Fruit fly (Drosophila melanogaster): Measurements from ENCODE around the gene CG16704.
A peak's percentile ranks its signal among the peaks of the same experiment; 100 is the strongest.

Gene CG16704

DNA sequence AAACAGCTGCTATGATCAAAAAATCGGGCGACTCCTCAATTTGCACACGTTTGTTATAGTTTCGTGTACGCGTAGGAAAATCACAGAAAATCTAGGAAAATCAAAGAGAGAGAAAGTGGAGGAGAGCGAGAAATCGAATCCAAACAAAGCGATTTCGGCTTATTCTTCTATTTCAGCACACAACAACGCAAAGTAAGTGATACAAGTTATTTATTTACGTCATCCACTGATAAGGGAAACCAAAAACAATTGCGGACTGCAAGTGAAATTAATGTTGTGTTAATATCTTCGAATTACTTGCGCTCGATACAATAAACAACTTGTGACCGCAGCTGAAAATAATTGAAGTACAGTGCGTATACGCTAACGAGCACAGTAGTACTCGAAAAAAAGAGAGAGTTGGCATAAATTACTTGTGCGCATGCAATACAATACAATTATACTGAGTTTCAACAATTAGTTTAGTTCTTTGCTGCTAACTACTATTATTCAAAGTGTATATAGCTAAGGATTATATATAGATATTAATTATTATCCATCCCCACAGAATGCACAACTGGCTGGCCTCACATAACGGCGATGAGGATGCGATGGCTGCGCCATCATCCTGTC, 21.3 kb upstream of the CG16704 start:
- TF ChIP-seq fru (GFP tag; optimal IDR thresholded peaks at IDR 0.05), result no peak
- no peak for TF ChIP-seq dmrt93B (GFP tag; optimal IDR thresholded peaks at IDR 0.05)
- no peak for TF ChIP-seq h (GFP tag; optimal IDR thresholded peaks at IDR 0.05)
- no peak for TF ChIP-seq lola (GFP tag; optimal IDR thresholded peaks at IDR 0.05)
- no peak for TF ChIP-seq GATAd (GFP tag; optimal IDR thresholded peaks at IDR 0.05)
- no peak for TF ChIP-seq HLH106 (tag; optimal IDR thresholded peaks at IDR 0.05)
- TF ChIP-seq Abd-B (GFP tag; optimal IDR thresholded peaks at IDR 0.05), result no peak
- TF ChIP-seq CG32264 (GFP tag; optimal IDR thresholded peaks at IDR 0.05), result no peak
- TF ChIP-seq dl (GFP tag; optimal IDR thresholded peaks at IDR 0.05; ENCODE audit: insufficient read depth in 1 of 2, partially characterized antibody in 2 of 2), result no peak
- TF ChIP-seq OdsH (GFP tag; optimal IDR thresholded peaks at IDR 0.05), result no peak

DNA sequence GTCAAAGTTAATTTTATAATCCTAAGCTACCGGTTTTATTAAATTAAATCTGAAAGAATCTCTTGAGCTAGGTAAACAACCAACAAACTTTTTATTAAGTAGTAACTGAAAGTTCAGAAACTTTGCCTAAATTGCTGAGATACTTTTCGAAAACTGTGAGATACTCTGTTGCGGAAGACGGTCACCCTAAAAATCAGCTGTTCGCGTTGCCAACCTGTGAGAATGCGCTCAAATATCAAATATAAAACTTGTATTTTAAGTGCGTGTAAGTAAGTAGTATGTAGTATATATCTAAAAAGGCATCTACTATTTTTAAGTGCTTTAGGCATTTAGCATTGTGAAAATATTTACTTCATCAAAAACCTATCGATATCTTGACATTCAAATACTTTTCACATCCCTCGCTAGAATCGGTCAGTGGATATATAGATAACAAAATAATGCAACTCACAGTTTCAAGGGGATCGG, 20.6 kb upstream of the CG16704 start, which contains the start of the genes CG31955 and CG2818:
CG31955 (minus strand) TSS at position 157 of the 468 bp plus-strand sequence.
CG2818 (plus strand) TSS at position 412 of the 468 bp plus-strand sequence.
- TF ChIP-seq ey (GFP tag; optimal IDR thresholded peaks at IDR 0.05), result peak; percentile 38
- no peak for TF ChIP-seq br (GFP tag; optimal IDR thresholded peaks at IDR 0.05)
- TF ChIP-seq dl (GFP tag; optimal IDR thresholded peaks at IDR 0.05; ENCODE audit: insufficient read depth in 1 of 2, partially characterized antibody in 2 of 2), result no peak
- TF ChIP-seq Hr78 (GFP tag; optimal IDR thresholded peaks at IDR 0.05), result no peak
- no peak for TF ChIP-seq Hr83 (GFP tag; optimal IDR thresholded peaks at IDR 0.05; ENCODE audit: poor library complexity, severe bottlenecking)
- peak; percentile 17 for TF ChIP-seq HLH106 (tag; optimal IDR thresholded peaks at IDR 0.05)
- no peak for TF ChIP-seq usp (GFP tag; optimal IDR thresholded peaks at IDR 0.05)
- peak; percentile 47 for TF ChIP-seq h (GFP tag; optimal IDR thresholded peaks at IDR 0.05)
- peak; percentile 28 to 32 for TF ChIP-seq foxo (GFP tag; optimal IDR thresholded peaks at IDR 0.05)
- TF ChIP-seq woc (GFP tag; optimal IDR thresholded peaks at IDR 0.05), result peak; percentile 34
- TF ChIP-seq brk (GFP tag; optimal IDR thresholded peaks at IDR 0.05), result no peak
- peak; percentile 6 for TF ChIP-seq fru (GFP tag; optimal IDR thresholded peaks at IDR 0.05)
- TF ChIP-seq Myc (optimal IDR thresholded peaks at IDR 0.05), result peak; percentile 55
- no peak for TF ChIP-seq dmrt93B (GFP tag; optimal IDR thresholded peaks at IDR 0.05)
- no peak for TF ChIP-seq Vsx2 (GFP tag; optimal IDR thresholded peaks at IDR 0.05; ENCODE audit: partially characterized antibody)
- peak; percentile 3 for TF ChIP-seq psq (GFP tag; optimal IDR thresholded peaks at IDR 0.05)
- TF ChIP-seq CrebA (GFP tag; optimal IDR thresholded peaks at IDR 0.05; ENCODE audit: borderline replicate concordance), result no peak
- no peak for TF ChIP-seq dsf (GFP tag; optimal IDR thresholded peaks at IDR 0.05; ENCODE audit: borderline replicate concordance)
- peak; percentile 1 for TF ChIP-seq GATAd (GFP tag; optimal IDR thresholded peaks at IDR 0.05)
- TF ChIP-seq sage (GFP tag; optimal IDR thresholded peaks at IDR 0.05), result no peak
- TF ChIP-seq OdsH (GFP tag; optimal IDR thresholded peaks at IDR 0.05), result peak; percentile 18
- no peak for TF ChIP-seq CG32264 (GFP tag; optimal IDR thresholded peaks at IDR 0.05)
- no peak for TF ChIP-seq lola (GFP tag; optimal IDR thresholded peaks at IDR 0.05)
- no peak for TF ChIP-seq sv (GFP tag; optimal IDR thresholded peaks at IDR 0.05)
- TF ChIP-seq Jra (GFP tag; optimal IDR thresholded peaks at IDR 0.05), result peak; percentile 47
- no peak for TF ChIP-seq jim (GFP tag; optimal IDR thresholded peaks at IDR 0.05)
- TF ChIP-seq rgr (GFP tag; optimal IDR thresholded peaks at IDR 0.05), result peak; percentile 47
- TF ChIP-seq Rel (GFP tag; optimal IDR thresholded peaks at IDR 0.05), result no peak
- peak; percentile 9 for TF ChIP-seq Rel (tag; optimal IDR thresholded peaks at IDR 0.05)

DNA sequence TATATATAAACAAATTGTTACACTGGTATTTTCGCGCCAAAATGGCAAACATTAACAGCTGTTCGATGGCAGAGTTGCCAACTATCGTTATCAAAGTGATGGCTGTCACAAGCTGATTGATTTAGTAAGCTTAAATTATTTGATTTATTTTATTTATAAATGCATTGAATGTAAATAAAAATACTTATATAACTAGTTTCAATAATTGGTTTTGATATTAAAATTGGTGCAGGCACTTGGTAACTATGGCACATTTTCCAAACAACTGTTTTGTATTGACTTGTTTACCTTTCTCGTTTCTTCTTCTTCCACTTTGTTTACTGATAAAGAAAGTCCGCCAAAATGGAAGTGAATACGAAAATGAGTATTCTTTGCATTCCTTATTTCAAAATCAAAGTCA, 19.3 kb upstream of the CG16704 start, which contains the start of gene cutlet:
cutlet (minus strand) TSS at position 84 of the 400 bp plus-strand sequence.
- TF ChIP-seq dmrt93B (GFP tag; optimal IDR thresholded peaks at IDR 0.05) (no peak), dsf (GFP tag; optimal IDR thresholded peaks at IDR 0.05; ENCODE audit: borderline replicate concordance) (no peak), foxo (GFP tag; optimal IDR thresholded peaks at IDR 0.05) (peak in 1 of 2 experiments; percentile 16), Dif (GFP tag; optimal IDR thresholded peaks at IDR 0.05; ENCODE audit: partially characterized antibody) (peak; percentile 41), rgr (GFP tag; optimal IDR thresholded peaks at IDR 0.05) (peak; percentile 29), HLH106 (tag; optimal IDR thresholded peaks at IDR 0.05) (peak; percentile 28), h (GFP tag; optimal IDR thresholded peaks at IDR 0.05) (peak; percentile 10)

DNA sequence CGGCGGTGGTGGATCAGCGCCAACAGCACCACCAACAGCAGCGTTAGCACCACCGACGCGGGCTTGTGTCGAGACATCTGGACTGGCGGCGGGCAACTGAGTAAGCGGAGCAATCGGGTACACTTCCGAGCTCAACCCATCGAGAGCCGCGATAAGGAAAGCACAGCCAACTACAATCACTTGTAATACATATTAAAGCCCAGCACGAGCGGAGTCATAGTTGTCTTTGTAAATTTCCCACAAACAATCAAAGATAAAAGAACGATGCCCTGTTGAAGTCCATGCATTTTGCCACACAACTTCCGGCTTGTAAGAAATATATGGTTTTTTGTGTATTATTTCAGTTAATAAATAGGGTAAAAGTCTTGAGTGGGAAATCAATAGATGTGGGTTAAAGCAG, 14.6 kb upstream of the CG16704 start, which contains the start of gene CG31777:
CG31777 (minus strand) TSS at position 101 of the 400 bp plus-strand sequence.
- no peak for TF ChIP-seq Rel (GFP tag; optimal IDR thresholded peaks at IDR 0.05)
- TF ChIP-seq Rel (tag; optimal IDR thresholded peaks at IDR 0.05), result no peak
- TF ChIP-seq HLH106 (tag; optimal IDR thresholded peaks at IDR 0.05), result no peak
- TF ChIP-seq Myc (optimal IDR thresholded peaks at IDR 0.05), result no peak
- TF ChIP-seq sage (GFP tag; optimal IDR thresholded peaks at IDR 0.05), result no peak
- TF ChIP-seq Dfd (GFP tag; optimal IDR thresholded peaks at IDR 0.05), result no peak
- no peak for TF ChIP-seq ey (GFP tag; optimal IDR thresholded peaks at IDR 0.05)
- TF ChIP-seq woc (GFP tag; optimal IDR thresholded peaks at IDR 0.05), result no peak
- no peak for TF ChIP-seq CG9705 (GFP tag; optimal IDR thresholded peaks at IDR 0.05)
- no peak for TF ChIP-seq rgr (GFP tag; optimal IDR thresholded peaks at IDR 0.05)
- TF ChIP-seq Sp1 (GFP tag; optimal IDR thresholded peaks at IDR 0.05), result no peak
- TF ChIP-seq sv (GFP tag; optimal IDR thresholded peaks at IDR 0.05), result no peak
